Worm (Caenorhabditis elegans) whole organism, L2 larva: ENCODE measurements around the gene tmem-258.

Source experiments
- R02D3.7 ChIP-seq: fragments of 150-350 bp; optimal IDR thresholded peaks from 2 replicates; lab custom pipeline; 2014; ENCODE audit warnings: missing biosample characterization, missing genetic modification characterization
- Y55F3AM.14 ChIP-seq: fragments of 200-800 bp; sonication (Bioruptor generic); optimal IDR thresholded peaks from 2 replicates; lab custom pipeline; 2018; ENCODE audit warnings: mild to moderate bottlenecking, missing genetic modification characterization, missing compliant biosample characterization
- ZK546.5 ChIP-seq: sonication (generic microtip); optimal IDR thresholded peaks from 2 replicates; lab custom pipeline; 2017; ENCODE audit warnings: missing biosample characterization, missing genetic modification characterization
- ama-1 ChIP-seq: fragments of 150-350 bp; optimal IDR thresholded peaks from 2 replicates; lab custom pipeline; 2018; ENCODE audit warnings: inconsistent platforms
- elt-3 ChIP-seq: sonication (generic microtip); optimal IDR thresholded peaks from 2 replicates; lab custom pipeline; 2017; ENCODE audit warnings: missing biosample characterization, missing genetic modification characterization
- lin-13 ChIP-seq: fragments of 150-350 bp; optimal IDR thresholded peaks from 2 replicates; lab custom pipeline; 2014; ENCODE audit warnings: missing biosample characterization, missing genetic modification reagents, missing genetic modification characterization
- mdl-1 ChIP-seq, 2 experiments: fragments of 150-350 bp in 1 of 2; sonication (generic microtip) in 1 of 2; optimal IDR thresholded peaks; 2 replicates each; lab custom pipeline; 2017; ENCODE audit warnings: missing biosample characterization in 2 of 2, missing genetic modification characterization in 2 of 2
- nhr-11 ChIP-seq: fragments of 150-350 bp; optimal IDR thresholded peaks from 2 replicates; lab custom pipeline; 2014; ENCODE audit warnings: missing biosample characterization, missing genetic modification characterization
- nhr-12 ChIP-seq: fragments of 150-350 bp; optimal IDR thresholded peaks from 2 replicates; lab custom pipeline; 2014; ENCODE audit warnings: missing biosample characterization, missing genetic modification characterization
- nhr-237 ChIP-seq: fragments of 150-350 bp; optimal IDR thresholded peaks from 2 replicates; lab custom pipeline; 2014; ENCODE audit warnings: missing biosample characterization, missing genetic modification characterization
- snpc-4 ChIP-seq: fragments of 150-350 bp; optimal IDR thresholded peaks from 2 replicates; lab custom pipeline; 2014; ENCODE audit warnings: missing biosample characterization, missing genetic modification characterization
- ztf-11 ChIP-seq: sonication (generic microtip); optimal IDR thresholded peaks from 2 replicates; lab custom pipeline; 2017; ENCODE audit warnings: missing biosample characterization, missing genetic modification characterization

DNA sequence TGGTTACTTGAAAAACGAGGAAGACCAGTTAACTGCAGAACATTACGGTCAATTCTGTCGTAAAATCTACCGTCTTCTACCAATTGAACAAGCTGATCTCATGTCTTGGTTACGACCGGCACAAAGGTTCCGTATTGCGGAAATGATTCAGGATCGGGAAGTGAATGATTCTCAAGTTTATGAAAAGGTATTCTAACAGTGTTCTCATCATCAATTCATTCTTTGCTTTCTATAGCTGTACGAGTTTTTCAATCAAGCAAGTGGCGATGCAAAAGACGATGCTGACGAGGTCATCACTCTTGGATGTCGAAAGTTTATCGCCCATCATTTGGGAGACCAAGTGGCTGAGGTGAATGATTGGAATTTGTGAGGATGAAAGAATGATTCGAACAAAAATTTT is 24.4 kb downstream of the tmem-258 start:
- TF ChIP-seq nhr-237 (tag; lab: Kevin White, UChicago), result no peak
- no peak for TF ChIP-seq ztf-11
- no peak for TF ChIP-seq Y55F3AM.14 (GFP tag; lab: Kevin White, UChicago)
- no peak for TF ChIP-seq ama-1
- no peak for TF ChIP-seq ZK546.5 (tag; lab: Kevin White, UChicago)
- TF ChIP-seq elt-3, result no peak
- no peak for TF ChIP-seq R02D3.7 (tag; lab: Kevin White, UChicago)
- no peak for TF ChIP-seq snpc-4
- TF ChIP-seq nhr-11 (tag; lab: Kevin White, UChicago), result no peak
- no peak for TF ChIP-seq nhr-12 (tag; lab: Kevin White, UChicago)
- TF ChIP-seq lin-13 (GFP tag; lab: Kevin White, UChicago), result no peak
- TF ChIP-seq mdl-1 (tag; optimal IDR thresholded peaks at IDR 0.05; lab: Kevin White, UChicago), result no peak
